Fruit fly (Drosophila melanogaster) whole organism, embryonic: ENCODE measurements around the gene CG13829.
A peak's percentile ranks its signal among the peaks of the same experiment; 100 is the strongest.

ENCODE experiments used
- Abd-B ChIP-seq: fragments of 200-800 bp; sonication (Bioruptor generic); optimal IDR thresholded peaks from 2 replicates; lab custom pipeline; 2018; ENCODE audit warnings: missing biosample characterization, mild to moderate bottlenecking, missing genetic modification characterization, moderate library complexity
- Antp ChIP-seq: fragments of 200-800 bp; sonication (Bioruptor generic); optimal IDR thresholded peaks from 3 replicates; lab custom pipeline; 2016; ENCODE audit warnings: missing biosample characterization, missing genetic modification characterization
- CG10321 ChIP-seq: fragments of 200-800 bp; sonication (Bioruptor generic); IDR thresholded peaks from 2 replicates; pipeline ENCODE4 v1.3.6; 2022; ENCODE audit warnings: missing biosample characterization, missing genetic modification characterization
- CG10543 ChIP-seq: fragments of 200-800 bp; sonication (Bioruptor generic); optimal IDR thresholded peaks from 3 replicates; lab custom pipeline; 2017; ENCODE audit warnings: missing biosample characterization, mild to moderate bottlenecking, missing genetic modification characterization, moderate library complexity
- CG10654 ChIP-seq: fragments of 200-800 bp; sonication (Bioruptor generic); optimal IDR thresholded peaks from 2 replicates; lab custom pipeline; 2016; ENCODE audit warnings: missing biosample characterization, missing genetic modification characterization
- CG10959 ChIP-seq: fragments of 200-800 bp; sonication (Bioruptor generic); IDR thresholded peaks from 2 replicates; pipeline ENCODE4 v1.3.6; 2022; ENCODE audit warnings: missing biosample characterization, missing genetic modification characterization
- CG15073 ChIP-seq: fragments of 200-800 bp; sonication (Bioruptor generic); optimal IDR thresholded peaks from 2 replicates; lab custom pipeline; 2016; ENCODE audit warnings: missing biosample characterization, missing genetic modification characterization
- CG15696 ChIP-seq: fragments of 200-800 bp; sonication (Bioruptor generic); optimal IDR thresholded peaks from 2 replicates; lab custom pipeline; 2019; ENCODE audit warnings: missing biosample characterization, mild to moderate bottlenecking, missing genetic modification characterization, moderate library complexity
- CG17802 ChIP-seq: fragments of 200-800 bp; sonication (Bioruptor generic); optimal IDR thresholded peaks from 2 replicates; lab custom pipeline; 2018; ENCODE audit warnings: missing biosample characterization, mild to moderate bottlenecking, missing genetic modification characterization, moderate library complexity
- CG18011 ChIP-seq: fragments of 200-800 bp; sonication (Bioruptor generic); optimal IDR thresholded peaks from 2 replicates; lab custom pipeline; 2017; ENCODE audit warnings: missing biosample characterization, missing genetic modification characterization, mild to moderate bottlenecking, moderate library complexity, missing genotype
- CG1832 ChIP-seq: fragments of 200-800 bp; sonication (Bioruptor generic); optimal IDR thresholded peaks from 2 replicates; lab custom pipeline; 2017; ENCODE audit warnings: missing biosample characterization, mild to moderate bottlenecking, missing genetic modification characterization, inconsistent platforms
- CG18619 ChIP-seq: fragments of 200-800 bp; sonication (Bioruptor generic); optimal IDR thresholded peaks from 3 replicates; lab custom pipeline; 2017; ENCODE audit warnings: missing biosample characterization, mild to moderate bottlenecking, missing genetic modification characterization
- CG2116 ChIP-seq: fragments of 200-800 bp; sonication (Bioruptor generic); optimal IDR thresholded peaks from 3 replicates; lab custom pipeline; 2018; ENCODE audit warnings: missing biosample characterization, mild to moderate bottlenecking, missing genetic modification characterization
- CG2199 ChIP-seq: fragments of 200-800 bp; sonication (Bioruptor generic); IDR thresholded peaks from 3 replicates; pipeline ENCODE4 v1.3.6; 2022; ENCODE audit warnings: missing biosample characterization, missing genetic modification characterization
- CG2202 ChIP-seq: fragments of 200-800 bp; sonication (Bioruptor generic); optimal IDR thresholded peaks from 2 replicates; lab custom pipeline; 2018; ENCODE audit warnings: missing biosample characterization, mild to moderate bottlenecking, missing genetic modification characterization
- CG2889 ChIP-seq: fragments of 200-800 bp; sonication (Bioruptor generic); IDR thresholded peaks from 3 replicates; pipeline ENCODE4 v1.3.6; 2022; ENCODE audit warnings: missing biosample characterization, missing genetic modification characterization
- CG4854 ChIP-seq: fragments of 200-800 bp; sonication (Bioruptor generic); optimal IDR thresholded peaks from 2 replicates; lab custom pipeline; 2016; ENCODE audit warnings: missing biosample characterization, missing genetic modification characterization, inconsistent platforms
- CG6854 ChIP-seq: fragments of 200-800 bp; sonication (Bioruptor generic); optimal IDR thresholded peaks from 3 replicates; lab custom pipeline; 2017; ENCODE audit warnings: missing biosample characterization, mild to moderate bottlenecking, missing genetic modification characterization
- CG7271 ChIP-seq: fragments of 200-800 bp; sonication (Bioruptor generic); optimal IDR thresholded peaks from 2 replicates; lab custom pipeline; 2018; ENCODE audit warnings: missing biosample characterization, mild to moderate bottlenecking, missing genetic modification characterization, moderate library complexity
- CG7786 ChIP-seq: fragments of 200-800 bp; sonication (Bioruptor generic); optimal IDR thresholded peaks from 2 replicates; lab custom pipeline; 2016; ENCODE audit warnings: missing biosample characterization, missing genetic modification characterization
- CG8281 ChIP-seq: fragments of 200-800 bp; sonication (Bioruptor generic); optimal IDR thresholded peaks from 2 replicates; lab custom pipeline; 2018; ENCODE audit warnings: missing biosample characterization, mild to moderate bottlenecking, missing genetic modification characterization, moderate library complexity
- CG8359 ChIP-seq: fragments of 200-800 bp; sonication (Bioruptor generic); optimal IDR thresholded peaks from 2 replicates; lab custom pipeline; 2017; ENCODE audit warnings: missing biosample characterization, mild to moderate bottlenecking, missing genetic modification characterization, borderline replicate concordance
- Doc3 ChIP-seq: fragments of 200-800 bp; sonication (Bioruptor generic); IDR thresholded peaks from 3 replicates; pipeline ENCODE4 v1.3.6; 2022; ENCODE audit warnings: missing biosample characterization, missing genetic modification characterization; ENCODE audit not compliant: partially characterized antibody
- E2f2 ChIP-seq: fragments of 200-800 bp; sonication (Bioruptor generic); IDR thresholded peaks from 2 replicates; pipeline ENCODE4 v1.3.6; 2022; ENCODE audit warnings: missing biosample characterization, missing genetic modification characterization
- ERR ChIP-seq: fragments of 200-800 bp; sonication (Bioruptor generic); optimal IDR thresholded peaks from 2 replicates; lab custom pipeline; 2016; ENCODE audit warnings: missing biosample characterization, missing genetic modification characterization
- Fer3 ChIP-seq: fragments of 200-800 bp; sonication (Bioruptor generic); optimal IDR thresholded peaks from 2 replicates; lab custom pipeline; 2018; ENCODE audit warnings: missing biosample characterization, mild to moderate bottlenecking, missing genetic modification characterization, moderate library complexity
- NFAT ChIP-seq: fragments of 200-800 bp; sonication (Bioruptor generic); IDR thresholded peaks from 2 replicates; pipeline ENCODE4 v1.3.6; 2022; ENCODE audit warnings: missing biosample characterization, missing genetic modification characterization
- Side ChIP-seq: fragments of 200-800 bp; sonication (Bioruptor generic); optimal IDR thresholded peaks from 2 replicates; lab custom pipeline; 2016; ENCODE audit warnings: missing biosample characterization, missing genetic modification characterization
- Xrp1 ChIP-seq: fragments of 200-800 bp; sonication (Bioruptor generic); IDR thresholded peaks from 2 replicates; pipeline ENCODE4 v1.3.6; 2022; ENCODE audit warnings: missing biosample characterization, missing genetic modification characterization
- btn ChIP-seq: fragments of 200-800 bp; sonication (Bioruptor generic); optimal IDR thresholded peaks from 2 replicates; lab custom pipeline; 2016; ENCODE audit warnings: missing biosample characterization, missing genetic modification characterization
- chn ChIP-seq: fragments of 200-800 bp; sonication (Bioruptor generic); optimal IDR thresholded peaks from 2 replicates; lab custom pipeline; 2016; ENCODE audit warnings: missing biosample characterization, missing genetic modification characterization
- cwo ChIP-seq: fragments of 200-800 bp; sonication (Bioruptor generic); optimal IDR thresholded peaks from 3 replicates; lab custom pipeline; 2017; ENCODE audit warnings: missing biosample characterization, missing genetic modification characterization, mild to moderate bottlenecking, moderate library complexity, missing genetic modification reagents
- dmrt11E ChIP-seq: fragments of 200-800 bp; sonication (Bioruptor generic); optimal IDR thresholded peaks from 3 replicates; lab custom pipeline; 2018; ENCODE audit warnings: missing biosample characterization, mild to moderate bottlenecking, missing genetic modification characterization, moderate library complexity
- fd64A ChIP-seq: fragments of 200-800 bp; sonication (Bioruptor generic); optimal IDR thresholded peaks from 3 replicates; lab custom pipeline; 2018; ENCODE audit warnings: missing biosample characterization, mild to moderate bottlenecking, missing genetic modification characterization
- fu2 ChIP-seq: fragments of 200-800 bp; sonication (Bioruptor generic); optimal IDR thresholded peaks from 2 replicates; lab custom pipeline; 2016; ENCODE audit warnings: missing biosample characterization, missing genetic modification characterization
- gfzf ChIP-seq: fragments of 200-800 bp; sonication (Bioruptor generic); optimal IDR thresholded peaks from 2 replicates; lab custom pipeline; 2016; ENCODE audit warnings: missing biosample characterization, mild to moderate bottlenecking, missing genetic modification characterization, moderate library complexity
- hbn ChIP-seq: fragments of 200-800 bp; sonication (Bioruptor generic); IDR thresholded peaks from 2 replicates; pipeline ENCODE4 v1.3.6; 2022; ENCODE audit warnings: missing biosample characterization, missing genetic modification characterization; ENCODE audit not compliant: partially characterized antibody
- hth ChIP-seq: fragments of >200 bp; optimal IDR thresholded peaks from 2 replicates; lab custom pipeline; 2017; ENCODE audit warnings: inconsistent platforms
- inv ChIP-seq: fragments of 200-800 bp; sonication (Bioruptor generic); IDR thresholded peaks from 2 replicates; pipeline ENCODE4 v1.3.6; 2022; ENCODE audit warnings: missing biosample characterization, missing genetic modification characterization; ENCODE audit not compliant: partially characterized antibody
- klu ChIP-seq: fragments of 200-800 bp; sonication (Bioruptor generic); IDR thresholded peaks from 2 replicates; pipeline ENCODE4 v1.3.6; 2022; ENCODE audit warnings: missing biosample characterization, missing genetic modification characterization
- kni ChIP-seq: fragments of 200-800 bp; sonication (Bioruptor generic); optimal IDR thresholded peaks from 3 replicates; lab custom pipeline; 2017; ENCODE audit warnings: mild to moderate bottlenecking, missing biosample characterization, missing genetic modification reagents, missing genetic modification characterization
- lov ChIP-seq, 2 experiments: fragments of 200-800 bp in 1 of 2; fragments of >200 bp in 1 of 2; sonication (Bioruptor generic) in 1 of 2; IDR thresholded peaks in 1 of 2; optimal IDR thresholded peaks in 1 of 2; 2 replicates in 1 of 2; 3 replicates in 1 of 2; pipeline versions ENCODE4 v1.3.6 to Lab custom; 2017 to 2022; ENCODE audit warnings: missing biosample characterization in 1 of 2, missing genetic modification characterization in 1 of 2
- maf-S ChIP-seq: fragments of 200-800 bp; sonication (Bioruptor generic); optimal IDR thresholded peaks from 2 replicates; lab custom pipeline; 2016; ENCODE audit warnings: missing biosample characterization, missing genetic modification characterization
- onecut ChIP-seq: fragments of 200-800 bp; sonication (Bioruptor generic); IDR thresholded peaks from 2 replicates; pipeline ENCODE4 v1.3.6; 2022; ENCODE audit warnings: missing biosample characterization, missing genetic modification characterization
- salm ChIP-seq: fragments of 200-800 bp; sonication (Bioruptor generic); optimal IDR thresholded peaks from 2 replicates; lab custom pipeline; 2018; ENCODE audit warnings: missing biosample characterization, mild to moderate bottlenecking, missing genetic modification characterization
- sens ChIP-seq: fragments of 200-800 bp; sonication (Bioruptor generic); peaks from one replicate; lab custom pipeline; 2016; ENCODE audit warnings: missing biosample characterization, missing genetic modification characterization
- sens-2 ChIP-seq: fragments of 200-800 bp; sonication (Bioruptor generic); IDR thresholded peaks from 2 replicates; pipeline ENCODE4 v1.3.6; 2022; ENCODE audit warnings: missing biosample characterization, missing genetic modification characterization
- slp2 ChIP-seq: fragments of 200-800 bp; sonication (Bioruptor generic); optimal IDR thresholded peaks from 2 replicates; lab custom pipeline; 2016; ENCODE audit warnings: missing biosample characterization, missing genetic modification characterization
- so ChIP-seq: fragments of 200-800 bp; sonication (Bioruptor generic); IDR thresholded peaks from 3 replicates; pipeline ENCODE4 v1.3.6; 2022; ENCODE audit warnings: missing biosample characterization, missing genetic modification characterization
- tap ChIP-seq: fragments of 200-800 bp; optimal IDR thresholded peaks from 3 replicates; lab custom pipeline; 2019; ENCODE audit warnings: missing biosample characterization, mild to moderate bottlenecking, missing genetic modification characterization, moderate library complexity
- toy ChIP-seq: fragments of 200-800 bp; sonication (Bioruptor generic); IDR thresholded peaks from 2 replicates; pipeline ENCODE4 v1.3.6; 2022; ENCODE audit warnings: missing biosample characterization, missing genetic modification characterization

CG13829 gene

DNA sequence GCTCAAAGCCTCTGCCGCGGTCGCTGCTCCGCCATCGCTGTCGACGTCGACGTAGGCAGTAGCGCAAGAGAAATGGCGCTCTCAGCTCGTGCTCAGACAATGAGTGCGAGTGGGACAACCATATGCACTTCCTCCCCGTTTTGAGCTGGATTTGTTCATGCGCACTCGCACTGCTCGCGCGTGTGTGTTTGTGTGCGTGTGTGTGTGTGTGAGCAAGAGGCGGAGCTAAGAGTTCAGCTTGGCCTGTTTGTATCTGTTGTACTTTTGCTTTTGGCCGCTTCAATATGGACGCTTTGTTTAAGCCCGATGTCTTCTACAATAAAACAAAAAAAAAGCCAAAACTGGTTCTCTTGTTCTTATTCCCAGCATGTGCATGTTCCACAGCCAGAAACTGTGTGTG lies 40.0 kb upstream of the CG13829 start (continued):
- TF ChIP-seq gfzf (no peak), CG1832 (peak; percentile 86), slp2 (GFP tag; lab: Kevin White, UChicago) (no peak), Fer3 (tag; lab: Kevin White, UChicago) (no peak), inv (GFP tag; lab: Robert Waterston, UW) (no peak), CG18619 (GFP tag; lab: Kevin White, UChicago) (no peak), dmrt11E (tag; lab: Kevin White, UChicago) (no peak), cwo (no peak), kni (GFP tag; lab: Kevin White, UChicago) (peak; percentile 71), maf-S (GFP tag; lab: Kevin White, UChicago) (no peak), fd64A (GFP tag; lab: Kevin White, UChicago) (peak; percentile 31), NFAT (no peak), CG8359 (no peak), CG7786 (no peak), CG10654 (GFP tag; lab: Kevin White, UChicago) (no peak), CG10321 (GFP tag; lab: Robert Waterston, UW) (peak; percentile 98), hth (lab: Kevin White, UChicago) (no peak), fu2 (no peak), CG7271 (no peak), CG10959 (GFP tag; lab: Robert Waterston, UW) (no peak), chn (GFP tag; lab: Kevin White, UChicago) (no peak), salm (no peak), lov (optimal IDR thresholded peaks at IDR 0.05; lab: Kevin White, UChicago) (no peak), lov (GFP tag; IDR thresholded peaks at IDR 0.05; lab: Robert Waterston, UW) (peak; percentile 56; the same call in 1 of the 3 replicates), CG6854 (GFP tag; lab: Kevin White, UChicago) (no peak), btn (GFP tag; lab: Kevin White, UChicago) (no peak), Side (GFP tag; lab: Kevin White, UChicago) (no peak), Abd-B (GFP tag; lab: Kevin White, UChicago) (no peak), CG18011 (no peak), CG10543 (no peak), CG2889 (GFP tag; lab: Robert Waterston, UW) (no peak), hbn (GFP tag; lab: Robert Waterston, UW) (no peak), CG2202 (tag; lab: Kevin White, UChicago) (no peak), ERR (no peak), CG4854 (GFP tag; lab: Kevin White, UChicago) (no peak), CG17802 (tag; lab: Kevin White, UChicago) (no peak), sens-2 (no peak), tap (tag; lab: Kevin White, UChicago) (no peak), Xrp1 (no peak), klu (GFP tag; lab: Robert Waterston, UW) (no peak), so (peak; percentile 42; the same call in 1 of the 3 replicates), sens (GFP tag; lab: Kevin White, UChicago) (no peak), CG15696 (no peak), CG15073 (GFP tag; lab: Kevin White, UChicago) (no peak), CG2116 (GFP tag; lab: Kevin White, UChicago) (no peak), Doc3 (no peak), toy (GFP tag; lab: Robert Waterston, UW) (no peak), CG2199 (GFP tag; lab: Robert Waterston, UW) (0 out of 3 replicates have a peak, but pooled peaks have one; percentile 41), Antp (GFP tag; lab: Kevin White, UChicago) (no peak), CG8281 (tag; lab: Kevin White, UChicago) (no peak), onecut (GFP tag; lab: Robert Waterston, UW) (peak; percentile 19; the same call in 1 of the 2 replicates), E2f2 (GFP tag; lab: Robert Waterston, UW) (no peak)
